Fruit fly (Drosophila melanogaster): ENCODE results near the gene CG15824.
A peak's percentile ranks its signal among the peaks of the same experiment; 100 is the strongest.

The CG15824 gene

dm6 chr2L:892461-892860, 7.5 kb upstream of the CG15824 start (continued):
- 0 out of 2 replicates have a peak, but pooled peaks have one; percentile 34 for TF ChIP-seq ttk (GFP tag; IDR thresholded peaks at IDR 0.05)
- TF ChIP-seq Abd-B (GFP tag; optimal IDR thresholded peaks at IDR 0.05): peak; percentile 37
- no peak for TF ChIP-seq CG7963 (GFP tag; IDR thresholded peaks at IDR 0.05; ENCODE audit: partially characterized antibody)
- TF ChIP-seq CG11398 (GFP tag; optimal IDR thresholded peaks at IDR 0.05): no peak
- TF ChIP-seq CG34224 (GFP tag; IDR thresholded peaks at IDR 0.05; ENCODE audit: partially characterized antibody): no peak
- TF ChIP-seq CG6254 (GFP tag; optimal IDR thresholded peaks at IDR 0.05): no peak
- no peak for TF ChIP-seq Deaf1 (tag; optimal IDR thresholded peaks at IDR 0.05)
- TF ChIP-seq CG15696 (tag; optimal IDR thresholded peaks at IDR 0.05): no peak
- no peak for TF ChIP-seq prd (optimal IDR thresholded peaks at IDR 0.05)
- peak; percentile 61 for TF ChIP-seq prd (GFP tag; IDR thresholded peaks at IDR 0.05)
- TF ChIP-seq gce (GFP tag; IDR thresholded peaks at IDR 0.05): 0 out of 3 replicates have a peak, but pooled peaks have one; percentile 35
- TF ChIP-seq nom (GFP tag; optimal IDR thresholded peaks at IDR 0.05): no peak
- peak; percentile 41 for TF ChIP-seq grau (tag; optimal IDR thresholded peaks at IDR 0.05)
- no peak for TF ChIP-seq CG2889 (GFP tag; IDR thresholded peaks at IDR 0.05)
- TF ChIP-seq tgo (GFP tag; IDR thresholded peaks at IDR 0.05): no peak
- TF ChIP-seq Xrp1 (GFP tag; IDR thresholded peaks at IDR 0.05): 0 out of 2 replicates have a peak, but pooled peaks have one; percentile 58
- TF ChIP-seq vvl (GFP tag; IDR thresholded peaks at IDR 0.05): peak; percentile 42
- no peak for TF ChIP-seq ro (GFP tag; IDR thresholded peaks at IDR 0.05)
- TF ChIP-seq dmrt11E (tag; optimal IDR thresholded peaks at IDR 0.05): no peak
- no peak for TF ChIP-seq CG8944 (GFP tag; optimal IDR thresholded peaks at IDR 0.05)
- TF ChIP-seq CG32767 (GFP tag; IDR thresholded peaks at IDR 0.05): no peak
- TF ChIP-seq CG9876 (GFP tag; optimal IDR thresholded peaks at IDR 0.05): no peak
- TF ChIP-seq chinmo (GFP tag; IDR thresholded peaks at IDR 0.05; ENCODE audit: partially characterized antibody): no peak
- TF ChIP-seq sens-2 (GFP tag; IDR thresholded peaks at IDR 0.05): no peak
- no peak for TF ChIP-seq sim (GFP tag; IDR thresholded peaks at IDR 0.05)
- TF ChIP-seq exex (tag; optimal IDR thresholded peaks at IDR 0.05): no peak
- no peak for TF ChIP-seq kni (GFP tag; optimal IDR thresholded peaks at IDR 0.05)
- TF ChIP-seq sqz (GFP tag; optimal IDR thresholded peaks at IDR 0.05): no peak
- peak; percentile 44 for TF ChIP-seq CG13424 (tag; optimal IDR thresholded peaks at IDR 0.05)
- no peak for TF ChIP-seq CG5245 (GFP tag; optimal IDR thresholded peaks at IDR 0.05)
- no peak for TF ChIP-seq fd3F (GFP tag; optimal IDR thresholded peaks at IDR 0.05)
- TF ChIP-seq aop (GFP tag; IDR thresholded peaks at IDR 0.05): no peak
- no peak for TF ChIP-seq CG17186 (GFP tag; optimal IDR thresholded peaks at IDR 0.05)
- TF ChIP-seq wek (GFP tag; optimal IDR thresholded peaks at IDR 0.05): no peak
- no peak for TF ChIP-seq CG7271 (tag; optimal IDR thresholded peaks at IDR 0.05)
- TF ChIP-seq HLH54F (GFP tag; optimal IDR thresholded peaks at IDR 0.05): no peak
- TF ChIP-seq grn (GFP tag; optimal IDR thresholded peaks at IDR 0.05): no peak
- TF ChIP-seq Sox100B (GFP tag; optimal IDR thresholded peaks at IDR 0.05): no peak
- TF ChIP-seq zen (tag; optimal IDR thresholded peaks at IDR 0.05): peak; percentile 24
- no peak for TF ChIP-seq Ravus (GFP tag; IDR thresholded peaks at IDR 0.05)
- no peak for TF ChIP-seq CG4360 (GFP tag; IDR thresholded peaks at IDR 0.05)
- TF ChIP-seq CG15073 (GFP tag; optimal IDR thresholded peaks at IDR 0.05): no peak
- no peak for TF ChIP-seq Dad (GFP tag; optimal IDR thresholded peaks at IDR 0.05)
- peak; percentile 41; the same call in 1 of the 2 replicates for TF ChIP-seq CG6689 (GFP tag; IDR thresholded peaks at IDR 0.05)
- no peak for TF ChIP-seq Lpt (GFP tag; optimal IDR thresholded peaks at IDR 0.05)
- TF ChIP-seq CG3726 (GFP tag; IDR thresholded peaks at IDR 0.05): no peak
- TF ChIP-seq salm (tag; optimal IDR thresholded peaks at IDR 0.05): no peak
- no peak for TF ChIP-seq CG10431 (GFP tag; optimal IDR thresholded peaks at IDR 0.05)
- no peak for TF ChIP-seq H15 (GFP tag; IDR thresholded peaks at IDR 0.05)
- TF ChIP-seq dmrt99B (tag; optimal IDR thresholded peaks at IDR 0.05): peak; percentile 55
- TF ChIP-seq CG4282 (GFP tag; optimal IDR thresholded peaks at IDR 0.05): no peak
- TF ChIP-seq CG10147 (GFP tag; optimal IDR thresholded peaks at IDR 0.05): peak; percentile 40
